Fruit fly (Drosophila melanogaster): Measurements from ENCODE around the gene mAcon2.

DNA sequence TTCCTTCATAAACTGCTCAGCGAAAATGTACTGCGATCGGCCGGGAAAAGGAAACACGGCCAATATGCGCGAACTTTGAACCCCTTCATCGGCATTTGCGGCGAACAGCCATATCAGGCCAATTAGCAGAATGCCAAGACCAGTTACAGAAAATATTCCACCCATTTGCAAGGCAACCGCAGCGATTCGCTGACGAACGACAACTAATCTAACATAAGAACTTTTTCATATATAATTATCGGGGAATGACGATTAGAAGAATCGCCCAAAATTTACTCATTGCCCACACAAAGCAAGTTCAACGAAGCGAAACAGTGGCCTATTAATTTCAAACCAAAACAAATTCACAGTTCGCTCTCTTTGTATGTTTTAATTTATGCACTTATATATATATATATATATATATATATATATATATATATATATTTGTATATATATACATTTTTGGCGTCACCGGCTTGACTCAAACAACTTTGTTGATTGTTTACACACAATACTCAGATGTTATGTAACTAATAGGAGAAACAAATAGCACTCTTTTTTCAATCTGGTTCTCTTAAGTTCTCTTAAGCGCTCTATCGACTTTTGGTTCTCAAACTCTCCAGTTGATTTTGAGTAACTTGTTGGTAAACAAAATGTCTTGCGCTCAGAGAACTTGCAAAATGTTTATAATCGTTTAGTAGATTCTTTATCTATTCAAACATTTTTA is 35.6 kb downstream of the mAcon2 start, which contains the start of gene Ugt35A1:
- TF ChIP-seq CG8301 (tag; optimal IDR thresholded peaks at IDR 0.05): no peak
- TF ChIP-seq Snoo (tag; optimal IDR thresholded peaks at IDR 0.05): no peak
- TF ChIP-seq rn (GFP tag; IDR thresholded peaks at IDR 0.05): no peak

All from whole organism, pupa.